Worm (Caenorhabditis elegans) whole organism, late embryonic: ENCODE results near the gene C53A5.11.
A peak's percentile ranks its signal among the peaks of the same experiment; 100 is the strongest.

Source experiments
- C08G9.2 ChIP-seq: sonication (generic microtip); optimal IDR thresholded peaks from 2 replicates; lab custom pipeline; 2016; ENCODE audit warnings: mild to moderate bottlenecking, missing genetic modification characterization, moderate library complexity, missing compliant biosample characterization
- F13H6.1 ChIP-seq: sonication (generic microtip); optimal IDR thresholded peaks from 2 replicates; lab custom pipeline; 2016; ENCODE audit warnings: missing genetic modification characterization, missing compliant biosample characterization
- K02D7.2 ChIP-seq: sonication (generic microtip); optimal IDR thresholded peaks from 2 replicates; lab custom pipeline; 2017; ENCODE audit warnings: mild to moderate bottlenecking, missing genetic modification characterization, missing compliant biosample characterization
- T23F11.4 ChIP-seq: fragments of 200-800 bp; sonication (Bioruptor generic); optimal IDR thresholded peaks from 2 replicates; lab custom pipeline; 2018; ENCODE audit warnings: mild to moderate bottlenecking, missing genetic modification characterization, missing compliant biosample characterization
- Y22D7AL.16 ChIP-seq: sonication (generic microtip); optimal IDR thresholded peaks from 2 replicates; lab custom pipeline; 2016; ENCODE audit warnings: missing genetic modification characterization, missing compliant biosample characterization
- ama-1 ChIP-seq: fragments of 150-350 bp; optimal IDR thresholded peaks from 2 replicates; lab custom pipeline; 2014
- ceh-2 ChIP-seq: sonication (generic microtip); optimal IDR thresholded peaks from 2 replicates; lab custom pipeline; 2016; ENCODE audit warnings: missing genotype, missing genetic modification characterization, missing compliant biosample characterization
- ceh-22 ChIP-seq: sonication (generic microtip); optimal IDR thresholded peaks from 2 replicates; lab custom pipeline; 2017; ENCODE audit warnings: missing biosample characterization, missing genetic modification characterization
- ceh-24 ChIP-seq: sonication (generic microtip); optimal IDR thresholded peaks from 2 replicates; lab custom pipeline; 2016; ENCODE audit warnings: mild to moderate bottlenecking, missing genetic modification characterization, missing compliant biosample characterization
- ceh-30 ChIP-seq: fragments of 150-350 bp; optimal IDR thresholded peaks from 2 replicates; lab custom pipeline; 2014; ENCODE audit warnings: missing biosample characterization, missing genetic modification characterization
- ceh-31 ChIP-seq: sonication (generic microtip); optimal IDR thresholded peaks from 2 replicates; lab custom pipeline; 2016; ENCODE audit warnings: missing genetic modification characterization, missing compliant biosample characterization
- ceh-34 ChIP-seq: sonication (generic microtip); optimal IDR thresholded peaks from 2 replicates; lab custom pipeline; 2016; ENCODE audit warnings: mild to moderate bottlenecking, missing genetic modification characterization, missing compliant biosample characterization
- ceh-48 ChIP-seq: sonication (generic microtip); optimal IDR thresholded peaks from 2 replicates; lab custom pipeline; 2016; ENCODE audit warnings: missing genetic modification characterization, inconsistent platforms, missing compliant biosample characterization
- ceh-9 ChIP-seq: sonication (generic microtip); optimal IDR thresholded peaks from 2 replicates; lab custom pipeline; 2016; ENCODE audit warnings: mild to moderate bottlenecking, missing genetic modification characterization, inconsistent platforms, missing compliant biosample characterization
- dmd-4 ChIP-seq: sonication (generic microtip); optimal IDR thresholded peaks from 2 replicates; lab custom pipeline; 2016; ENCODE audit warnings: borderline replicate concordance, missing genetic modification characterization, missing compliant biosample characterization
- dve-1 ChIP-seq: sonication (generic microtip); optimal IDR thresholded peaks from 2 replicates; lab custom pipeline; 2017; ENCODE audit warnings: antibody characterized with exemption, mild to moderate bottlenecking, missing genetic modification characterization, missing compliant biosample characterization
- ets-4 ChIP-seq: sonication (generic microtip); optimal IDR thresholded peaks from 2 replicates; lab custom pipeline; 2016; ENCODE audit warnings: missing genetic modification characterization, missing compliant biosample characterization
- eyg-1 ChIP-seq: sonication (generic microtip); optimal IDR thresholded peaks from 2 replicates; lab custom pipeline; 2016; ENCODE audit warnings: missing genotype, missing genetic modification characterization, missing compliant biosample characterization
- fax-1 ChIP-seq: sonication (generic microtip); optimal IDR thresholded peaks from 2 replicates; lab custom pipeline; 2016; ENCODE audit warnings: missing genotype, missing genetic modification characterization, missing compliant biosample characterization
- fkh-10 ChIP-seq: fragments of 150-350 bp; optimal IDR thresholded peaks from 2 replicates; lab custom pipeline; 2014; ENCODE audit warnings: missing biosample characterization, missing genetic modification reagents, missing genetic modification characterization
- gmeb-2 ChIP-seq: sonication (generic microtip); optimal IDR thresholded peaks from 2 replicates; lab custom pipeline; 2016; ENCODE audit warnings: missing genetic modification characterization, inconsistent platforms, missing compliant biosample characterization
- hlh-6 ChIP-seq: sonication (generic microtip); optimal IDR thresholded peaks from 2 replicates; lab custom pipeline; 2016; ENCODE audit warnings: missing genotype, missing genetic modification characterization, missing compliant biosample characterization
- hlh-8 ChIP-seq: sonication (generic microtip); optimal IDR thresholded peaks from 2 replicates; lab custom pipeline; 2016; ENCODE audit warnings: missing genotype, missing genetic modification characterization, missing compliant biosample characterization
- lin-11 ChIP-seq: fragments of 200-800 bp; sonication (Bioruptor generic); optimal IDR thresholded peaks from 2 replicates; lab custom pipeline; 2018; ENCODE audit warnings: mild to moderate bottlenecking, missing genetic modification characterization, missing compliant biosample characterization
- mec-3 ChIP-seq: sonication (generic microtip); optimal IDR thresholded peaks from 2 replicates; lab custom pipeline; 2016; ENCODE audit warnings: borderline replicate concordance, missing genetic modification characterization, missing compliant biosample characterization
- nhr-232 ChIP-seq: sonication (generic microtip); optimal IDR thresholded peaks from 2 replicates; lab custom pipeline; 2016; ENCODE audit warnings: missing genetic modification characterization, missing compliant biosample characterization
- odd-2 ChIP-seq: sonication (generic microtip); optimal IDR thresholded peaks from 2 replicates; lab custom pipeline; 2017; ENCODE audit warnings: antibody characterized with exemption, mild to moderate bottlenecking, missing genetic modification characterization, missing compliant biosample characterization
- pat-9 ChIP-seq: fragments of 200-800 bp; sonication (Bioruptor generic); optimal IDR thresholded peaks from 2 replicates; lab custom pipeline; 2018; ENCODE audit warnings: mild to moderate bottlenecking, missing genetic modification characterization, moderate library complexity, missing compliant biosample characterization
- pha-4 ChIP-seq: fragments of 150-350 bp; optimal IDR thresholded peaks from 2 replicates; lab custom pipeline; 2018; ENCODE audit warnings: missing biosample characterization, missing genetic modification reagents, missing genetic modification characterization
- ref-2 ChIP-seq: sonication (generic microtip); optimal IDR thresholded peaks from 2 replicates; lab custom pipeline; 2016; ENCODE audit warnings: missing genetic modification characterization, missing compliant biosample characterization
- sdc-2 ChIP-seq: sonication (generic microtip); optimal IDR thresholded peaks from 2 replicates; lab custom pipeline; 2016; ENCODE audit warnings: missing genotype, missing genetic modification characterization, missing compliant biosample characterization
- sox-2 ChIP-seq: fragments of 200-800 bp; sonication (Bioruptor generic); IDR thresholded peaks from 2 replicates; pipeline ENCODE4 v1.3.6; 2022; ENCODE audit warnings: missing genetic modification reagents, missing genetic modification characterization, missing compliant biosample characterization
- tbx-2 ChIP-seq: sonication (generic microtip); optimal IDR thresholded peaks from 2 replicates; lab custom pipeline; 2016; ENCODE audit warnings: missing genetic modification characterization, missing compliant biosample characterization
- tbx-7 ChIP-seq: sonication (generic microtip); optimal IDR thresholded peaks from 2 replicates; lab custom pipeline; 2016; ENCODE audit warnings: missing genotype, missing genetic modification characterization, missing compliant biosample characterization
- unc-86 ChIP-seq: sonication (generic microtip); optimal IDR thresholded peaks from 2 replicates; lab custom pipeline; 2016; ENCODE audit warnings: missing genetic modification characterization, missing compliant biosample characterization

The C53A5.11 gene

ce11 chrV:14546569-14546968 is 16.1 kb upstream of the C53A5.11 start, which contains the start of gene C53A5.13:
C53A5.13 (plus strand) TSS chrV:14546869.
- TF ChIP-seq ceh-30 (tag; lab: Kevin White, UChicago) (no peak), dve-1 (no peak), fax-1 (tag; lab: Kevin White, UChicago) (no peak), dmd-4 (tag; lab: Kevin White, UChicago) (no peak), K02D7.2 (tag; lab: Kevin White, UChicago) (no peak), ets-4 (tag; lab: Kevin White, UChicago) (no peak)

ce11 chrV:14548510-14548909 is 14.2 kb upstream of the C53A5.11 start:
- TF ChIP-seq ref-2, result no peak
- TF ChIP-seq ceh-34 (tag; lab: Kevin White, UChicago), result peak; percentile 66

ce11 chrV:14556187-14556586 is 6.5 kb upstream of the C53A5.11 start, which contains the start of gene srg-47:
srg-47 (minus strand) TSS chrV:14556287.
- no peak for TF ChIP-seq ceh-24
- no peak for TF ChIP-seq unc-86 (tag; lab: Kevin White, UChicago)
- TF ChIP-seq ceh-9 (tag; lab: Kevin White, UChicago), result no peak
- no peak for TF ChIP-seq pat-9
- TF ChIP-seq dve-1, result no peak
- no peak for TF ChIP-seq sdc-2 (tag; lab: Kevin White, UChicago)
- no peak for TF ChIP-seq ceh-22 (tag; lab: Kevin White, UChicago)
- TF ChIP-seq fkh-10 (GFP tag; lab: Kevin White, UChicago), result no peak
- TF ChIP-seq gmeb-2 (tag; lab: Kevin White, UChicago), result no peak
- no peak for TF ChIP-seq T23F11.4
- no peak for TF ChIP-seq fax-1 (tag; lab: Kevin White, UChicago)
- TF ChIP-seq odd-2 (tag; lab: Kevin White, UChicago), result no peak
- TF ChIP-seq eyg-1, result no peak
- TF ChIP-seq hlh-8 (tag; lab: Kevin White, UChicago), result no peak
- no peak for TF ChIP-seq pha-4 (tag; lab: Kevin White, UChicago)
- TF ChIP-seq nhr-232, result no peak
- no peak for TF ChIP-seq Y22D7AL.16

- TF ChIP-seq dmd-4 (tag; lab: Kevin White, UChicago), result no peak
- no peak for TF ChIP-seq sox-2
- TF ChIP-seq tbx-7 (tag; lab: Kevin White, UChicago), result no peak
- TF ChIP-seq F13H6.1 (tag; lab: Kevin White, UChicago), result no peak
- TF ChIP-seq fax-1 (tag; lab: Kevin White, UChicago), result no peak
- no peak for TF ChIP-seq ceh-48 (tag; lab: Kevin White, UChicago)
- TF ChIP-seq ceh-2 (tag; lab: Kevin White, UChicago), result no peak
- no peak for TF ChIP-seq ets-4 (tag; lab: Kevin White, UChicago)
- no peak for TF ChIP-seq lin-11 (tag; lab: Kevin White, UChicago)
- no peak for TF ChIP-seq ceh-9 (tag; lab: Kevin White, UChicago)
- no peak for TF ChIP-seq Y22D7AL.16
- TF ChIP-seq ceh-30 (tag; lab: Kevin White, UChicago), result no peak
- no peak for TF ChIP-seq tbx-2 (tag; lab: Kevin White, UChicago)
- no peak for TF ChIP-seq hlh-6 (tag; lab: Kevin White, UChicago)
- no peak for TF ChIP-seq mec-3 (tag; lab: Kevin White, UChicago)
- TF ChIP-seq ceh-22 (tag; lab: Kevin White, UChicago), result no peak
Observed at ce11 chrV:14558757-14559156, 3.9 kb upstream of the C53A5.11 start, which contains the start of gene C53A5.9. C53A5.9 (minus strand) TSS chrV:14558857.

ce11 chrV:14559312-14559711 is 3.4 kb upstream of the C53A5.11 start, which contains the start of gene srt-32:
srt-32 (plus strand) TSS chrV:14559612.
- no peak for TF ChIP-seq ama-1 (lab: Kevin White, UChicago)
- no peak for TF ChIP-seq pat-9
- TF ChIP-seq ceh-31 (tag; lab: Kevin White, UChicago), result no peak
- no peak for TF ChIP-seq C08G9.2 (tag; lab: Kevin White, UChicago)
